Worm (Caenorhabditis elegans) whole organism, L4/young adult: ENCODE data around the gene agt-2.
A peak's percentile ranks its signal among the peaks of the same experiment; 100 is the strongest.

Experiments used
- dao-5 ChIP-seq: sonication (generic microtip); optimal IDR thresholded peaks from 2 replicates; lab custom pipeline; 2016; ENCODE audit warnings: missing genotype, missing genetic modification characterization, moderate library complexity, missing compliant biosample characterization
- him-1 ChIP-seq: sonication (generic microtip); optimal IDR thresholded peaks from 2 replicates; lab custom pipeline; 2016; ENCODE audit warnings: missing genotype, missing genetic modification reagents, missing genetic modification characterization, missing compliant biosample characterization

DNA sequence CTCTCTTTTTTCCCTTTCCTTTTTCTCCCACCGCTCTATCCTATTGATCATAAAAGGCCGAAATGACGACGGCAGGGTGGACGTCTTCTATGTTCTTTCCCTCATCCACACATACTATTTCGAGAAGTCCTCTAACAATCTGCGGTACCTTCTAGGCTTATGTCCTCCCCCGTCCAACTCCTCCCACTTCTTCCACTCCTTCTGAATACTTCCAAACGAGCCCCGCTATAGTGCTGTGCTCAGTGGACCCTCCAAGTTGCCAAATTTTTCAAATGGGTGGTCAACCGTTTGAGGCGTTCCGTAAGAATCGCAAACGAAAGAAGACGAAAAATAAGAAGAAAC, 37.6 kb downstream of the agt-2 start:
- peak; percentile 70 for TF ChIP-seq him-1
- TF ChIP-seq dao-5 (tag; lab: Kevin White, UChicago), result peak; percentile 2
